In genomic region chr3L:10738347-10739108, dm6 we compare ENCODE assay signal across 5 fruit fly cellular contexts.
TF ChIP-seq lines count a peak whose summit lies in the region.

No protein-coding gene starts in this region.

TF ChIP-seq in whole organism, adult, 20 proteins besides CTCF, POLR2A, EP300 and RAD21 (continued from another document):
- peak; percentile 39 for TF ChIP-seq bab1 (GFP tag; optimal IDR thresholded peaks at IDR 0.05; lab: Kevin White, UChicago)
- peak; percentile 70 for TF ChIP-seq CG7101 (tag; optimal IDR thresholded peaks at IDR 0.05; lab: Kevin White, UChicago)

TF ChIP-seq in whole organism, embryonic, 481 proteins besides CTCF, POLR2A, EP300 and RAD21 (continued from another document and continues in another):
- TF ChIP-seq sens-2 (GFP tag; IDR thresholded peaks at IDR 0.05; lab: Robert Waterston, UW): peak; percentile 19; the same call in 1 of the 2 replicates
- TF ChIP-seq CG10979 (tag; optimal IDR thresholded peaks at IDR 0.05; lab: Kevin White, UChicago): peak; percentile 94
- no peak for TF ChIP-seq Opbp (GFP tag; IDR thresholded peaks at IDR 0.05; lab: Robert Waterston, UW; ENCODE audit: partially characterized antibody)
- peak in 1 of 2 experiments; percentile 27 for TF ChIP-seq chif (GFP tag; optimal IDR thresholded peaks at IDR 0.05; lab: Kevin White, UChicago)
- TF ChIP-seq Nf-YA (GFP tag; IDR thresholded peaks at IDR 0.05; lab: Robert Waterston, UW): peak; percentile 71
- TF ChIP-seq CG12071 (GFP tag; optimal IDR thresholded peaks at IDR 0.05; lab: Kevin White, UChicago): peak; percentile 51
- TF ChIP-seq CG1603 (tag; optimal IDR thresholded peaks at IDR 0.05; lab: Kevin White, UChicago): peak; percentile 1
- TF ChIP-seq NfI (GFP tag; optimal IDR thresholded peaks at IDR 0.05; lab: Kevin White, UChicago): peak; percentile 75
- peak; percentile 98 for TF ChIP-seq chinmo (GFP tag; IDR thresholded peaks at IDR 0.05; lab: Robert Waterston, UW; ENCODE audit: partially characterized antibody)
- TF ChIP-seq phol (tag; optimal IDR thresholded peaks at IDR 0.05; lab: Kevin White, UChicago): peak; percentile 92
- 0 out of 3 replicates have a peak, but pooled peaks have one; percentile 28 for TF ChIP-seq Optix (GFP tag; IDR thresholded peaks at IDR 0.05; lab: Robert Waterston, UW)
- no peak for TF ChIP-seq Hr78 (GFP tag; optimal IDR thresholded peaks at IDR 0.05; lab: Kevin White, UChicago)
- TF ChIP-seq CG11456 (GFP tag; IDR thresholded peaks at IDR 0.05; lab: Robert Waterston, UW): peak; percentile 77
- no peak for TF ChIP-seq TFAM (GFP tag; optimal IDR thresholded peaks at IDR 0.05; lab: Kevin White, UChicago)
- TF ChIP-seq D (optimal IDR thresholded peaks at IDR 0.05; lab: Kevin White, UChicago): no peak
- TF ChIP-seq D (GFP tag; optimal IDR thresholded peaks at IDR 0.05; lab: Kevin White, UChicago): peak; percentile 85
- no peak for TF ChIP-seq h (optimal IDR thresholded peaks at IDR 0.05; lab: Kevin White, UChicago)
- peak; percentile 84 for TF ChIP-seq CG9437 (GFP tag; optimal IDR thresholded peaks at IDR 0.05; lab: Kevin White, UChicago)
- peak; percentile 74 for TF ChIP-seq CG12104 (GFP tag; optimal IDR thresholded peaks at IDR 0.05; lab: Kevin White, UChicago)
- TF ChIP-seq gsb (GFP tag; IDR thresholded peaks at IDR 0.05; lab: Robert Waterston, UW): peak; percentile 64
- TF ChIP-seq Atf3 (GFP tag; optimal IDR thresholded peaks at IDR 0.05; lab: Kevin White, UChicago): no peak
- no peak for TF ChIP-seq repo (GFP tag; optimal IDR thresholded peaks at IDR 0.05; lab: Kevin White, UChicago)
- peak; percentile 87 for TF ChIP-seq D19A (tag; optimal IDR thresholded peaks at IDR 0.05; lab: Kevin White, UChicago)
- TF ChIP-seq Fer2 (tag; optimal IDR thresholded peaks at IDR 0.05; lab: Kevin White, UChicago): peak; percentile 70
- peak; percentile 65; the same call in 1 of the 2 replicates for TF ChIP-seq danr (GFP tag; IDR thresholded peaks at IDR 0.05; lab: Robert Waterston, UW)
- TF ChIP-seq CG3065 (GFP tag; optimal IDR thresholded peaks at IDR 0.05; lab: Kevin White, UChicago): peak; percentile 8
- peak; percentile 79 for TF ChIP-seq CG7357 (GFP tag; IDR thresholded peaks at IDR 0.05; lab: Robert Waterston, UW)
- TF ChIP-seq CG13894 (tag; optimal IDR thresholded peaks at IDR 0.05; lab: Kevin White, UChicago): peak; percentile 70
- peak; percentile 73 for TF ChIP-seq CG13775 (GFP tag; optimal IDR thresholded peaks at IDR 0.05; lab: Kevin White, UChicago)
- TF ChIP-seq cad (GFP tag; optimal IDR thresholded peaks at IDR 0.05; lab: Kevin White, UChicago): no peak
- TF ChIP-seq tio (GFP tag; optimal IDR thresholded peaks at IDR 0.05; lab: Kevin White, UChicago): no peak
- peak; percentile 55 for TF ChIP-seq Six4 (GFP tag; optimal IDR thresholded peaks at IDR 0.05; lab: Kevin White, UChicago)

TF ChIP-seq in whole organism, prepupa, 60 proteins besides CTCF, POLR2A, EP300 and RAD21 (continued from another document and continues in another):
- TF ChIP-seq CG11762 (GFP tag; optimal IDR thresholded peaks at IDR 0.05; lab: Kevin White, UChicago; ENCODE audit: insufficient read depth): peak; percentile 80
- TF ChIP-seq acj6 (GFP tag; optimal IDR thresholded peaks at IDR 0.05; lab: Kevin White, UChicago): peak; percentile 73
- TF ChIP-seq esn (GFP tag; optimal IDR thresholded peaks at IDR 0.05; lab: Kevin White, UChicago): peak; percentile 66
- TF ChIP-seq Sox15 (GFP tag; optimal IDR thresholded peaks at IDR 0.05; lab: Kevin White, UChicago): peak; percentile 29
- peak; percentile 80 for TF ChIP-seq CG10631 (GFP tag; optimal IDR thresholded peaks at IDR 0.05; lab: Kevin White, UChicago)
- no peak for TF ChIP-seq Eip78C (GFP tag; lab: Kevin White, UChicago)
- TF ChIP-seq fd59A (GFP tag; optimal IDR thresholded peaks at IDR 0.05; lab: Kevin White, UChicago): peak; percentile 24
- peak; percentile 40 for TF ChIP-seq Met (GFP tag; optimal IDR thresholded peaks at IDR 0.05; lab: Kevin White, UChicago)
- TF ChIP-seq OdsH (GFP tag; optimal IDR thresholded peaks at IDR 0.05; lab: Kevin White, UChicago): peak; percentile 74
- peak; percentile 7 for TF ChIP-seq CG7368 (GFP tag; optimal IDR thresholded peaks at IDR 0.05; lab: Kevin White, UChicago)
- TF ChIP-seq CG15336 (GFP tag; IDR thresholded peaks at IDR 0.05; lab: Robert Waterston, UW): peak; percentile 85
- peak; percentile 53 for TF ChIP-seq Hr39 (GFP tag; optimal IDR thresholded peaks at IDR 0.05; lab: Kevin White, UChicago)
- TF ChIP-seq CG3919 (GFP tag; optimal IDR thresholded peaks at IDR 0.05; lab: Kevin White, UChicago): peak; percentile 79
- TF ChIP-seq achi (GFP tag; optimal IDR thresholded peaks at IDR 0.05; lab: Kevin White, UChicago): peak; percentile 81
- peak; percentile 71 for TF ChIP-seq Blimp-1 (GFP tag; optimal IDR thresholded peaks at IDR 0.05; lab: Kevin White, UChicago)
- peak; percentile 60 for TF ChIP-seq CG4318 (GFP tag; optimal IDR thresholded peaks at IDR 0.05; lab: Kevin White, UChicago)
- TF ChIP-seq CG6792 (GFP tag; optimal IDR thresholded peaks at IDR 0.05; lab: Kevin White, UChicago): peak; percentile 22
- TF ChIP-seq Eip93F (GFP tag; optimal IDR thresholded peaks at IDR 0.05; lab: Kevin White, UChicago): no peak
- TF ChIP-seq fkh (GFP tag; optimal IDR thresholded peaks at IDR 0.05; lab: Kevin White, UChicago): peak; percentile 84
- TF ChIP-seq CG11294 (GFP tag; IDR thresholded peaks at IDR 0.05; lab: Robert Waterston, UW): peak; percentile 62
- no peak for TF ChIP-seq Ets21C (GFP tag; optimal IDR thresholded peaks at IDR 0.05; lab: Kevin White, UChicago)
- TF ChIP-seq Lpt (GFP tag; optimal IDR thresholded peaks at IDR 0.05; lab: Kevin White, UChicago): peak; percentile 71
- peak; percentile 85 for TF ChIP-seq CG3032 (tag; optimal IDR thresholded peaks at IDR 0.05; lab: Kevin White, UChicago)
- peak; percentile 51 for TF ChIP-seq cyc (GFP tag; optimal IDR thresholded peaks at IDR 0.05; lab: Kevin White, UChicago)
- peak; percentile 65 for TF ChIP-seq Hr4 (GFP tag; optimal IDR thresholded peaks at IDR 0.05; lab: Kevin White, UChicago)
- peak; percentile 79 for TF ChIP-seq CG6276 (GFP tag; optimal IDR thresholded peaks at IDR 0.05; lab: Kevin White, UChicago)
- peak; percentile 50 for TF ChIP-seq Smox (GFP tag; optimal IDR thresholded peaks at IDR 0.05; lab: Kevin White, UChicago)
- TF ChIP-seq CG6808 (GFP tag; optimal IDR thresholded peaks at IDR 0.05; lab: Kevin White, UChicago): peak; percentile 82
- TF ChIP-seq net (GFP tag; optimal IDR thresholded peaks at IDR 0.05; lab: Kevin White, UChicago): peak; percentile 14
- TF ChIP-seq Gug (GFP tag; IDR thresholded peaks at IDR 0.05; lab: Robert Waterston, UW): peak; percentile 37; the same call in 1 of the 2 replicates
- TF ChIP-seq Hr38 (GFP tag; optimal IDR thresholded peaks at IDR 0.05; lab: Kevin White, UChicago): no peak
- TF ChIP-seq CG6163 (GFP tag; IDR thresholded peaks at IDR 0.05; lab: Robert Waterston, UW): peak; percentile 48
- TF ChIP-seq CG8119 (GFP tag; IDR thresholded peaks at IDR 0.05; lab: Robert Waterston, UW): peak; percentile 91

TF ChIP-seq in whole organism, pupa, 21 proteins besides CTCF, POLR2A, EP300 and RAD21 (continued from another document):
- TF ChIP-seq CG8301 (tag; optimal IDR thresholded peaks at IDR 0.05; lab: Kevin White, UChicago): peak; percentile 48

TF ChIP-seq in whole organism, wandering third instar larva, 38 proteins besides CTCF, POLR2A, EP300 and RAD21 (continued from another document):
- TF ChIP-seq dmrt93B (GFP tag; optimal IDR thresholded peaks at IDR 0.05; lab: Kevin White, UChicago): peak; percentile 82
- TF ChIP-seq tai (GFP tag; optimal IDR thresholded peaks at IDR 0.05; lab: Kevin White, UChicago): peak; percentile 41
- TF ChIP-seq psq (GFP tag; optimal IDR thresholded peaks at IDR 0.05; lab: Kevin White, UChicago): peak; percentile 71
- TF ChIP-seq Myc (optimal IDR thresholded peaks at IDR 0.05; lab: Kevin White, UChicago): no peak
- peak; percentile 23 for TF ChIP-seq jim (GFP tag; optimal IDR thresholded peaks at IDR 0.05; lab: Kevin White, UChicago)
- no peak for TF ChIP-seq Vsx2 (GFP tag; optimal IDR thresholded peaks at IDR 0.05; lab: Kevin White, UChicago; ENCODE audit: partially characterized antibody)
- TF ChIP-seq dsf (GFP tag; optimal IDR thresholded peaks at IDR 0.05; lab: Kevin White, UChicago; ENCODE audit: borderline replicate concordance): no peak
- TF ChIP-seq CG32264 (GFP tag; optimal IDR thresholded peaks at IDR 0.05; lab: Kevin White, UChicago): peak; percentile 20
- TF ChIP-seq dl (GFP tag; optimal IDR thresholded peaks at IDR 0.05; lab: Kevin White, UChicago; ENCODE audit: insufficient read depth in 1 of 2, partially characterized antibody in 2 of 2): peak in 1 of 2 experiments; percentile 3
- no peak for TF ChIP-seq N (GFP tag; optimal IDR thresholded peaks at IDR 0.05; lab: Kevin White, UChicago)
- no peak for TF ChIP-seq CG9705 (GFP tag; optimal IDR thresholded peaks at IDR 0.05; lab: Kevin White, UChicago)
- TF ChIP-seq Abd-B (GFP tag; optimal IDR thresholded peaks at IDR 0.05; lab: Kevin White, UChicago): no peak
- TF ChIP-seq ey (GFP tag; optimal IDR thresholded peaks at IDR 0.05; lab: Kevin White, UChicago): no peak
- peak; percentile 28 for TF ChIP-seq h (GFP tag; optimal IDR thresholded peaks at IDR 0.05; lab: Kevin White, UChicago)
- TF ChIP-seq woc (GFP tag; optimal IDR thresholded peaks at IDR 0.05; lab: Kevin White, UChicago): peak; percentile 70
- TF ChIP-seq OdsH (GFP tag; optimal IDR thresholded peaks at IDR 0.05; lab: Kevin White, UChicago): no peak
